Worm (Caenorhabditis elegans) whole organism, mixed stage, embryonic: Measurements from ENCODE around the gene kynu-1.
A peak's percentile ranks its signal among the peaks of the same experiment; 100 is the strongest.

Experiments
- blmp-1 ChIP-seq: fragments of 150-350 bp; optimal IDR thresholded peaks from 2 replicates; lab custom pipeline; 2014; ENCODE audit warnings: missing biosample characterization, missing genetic modification characterization
- ces-1 ChIP-seq: fragments of 150-350 bp; optimal IDR thresholded peaks from 2 replicates; lab custom pipeline; 2014; ENCODE audit warnings: missing biosample characterization, missing genetic modification reagents, missing genetic modification characterization
- elt-1 ChIP-seq: sonication (generic microtip); optimal IDR thresholded peaks from 2 replicates; lab custom pipeline; 2017; ENCODE audit warnings: missing genetic modification characterization, mild to moderate bottlenecking, missing compliant biosample characterization, antibody characterized with exemption, moderate library complexity, borderline replicate concordance; ENCODE audit not compliant: insufficient read depth
- elt-3 ChIP-seq: fragments of 150-350 bp; optimal IDR thresholded peaks from 2 replicates; lab custom pipeline; 2014; ENCODE audit warnings: missing biosample characterization, missing genetic modification characterization
- lsy-2 ChIP-seq: fragments of 150-350 bp; optimal IDR thresholded peaks from 2 replicates; lab custom pipeline; 2014; ENCODE audit warnings: missing biosample characterization, missing genetic modification characterization
- mep-1 ChIP-seq: fragments of 150-350 bp; optimal IDR thresholded peaks from 2 replicates; lab custom pipeline; 2017; ENCODE audit warnings: missing biosample characterization, missing genetic modification reagents, missing genetic modification characterization, inconsistent platforms
- mls-2 ChIP-seq: sonication (generic microtip); optimal IDR thresholded peaks from 2 replicates; lab custom pipeline; 2016; ENCODE audit warnings: mild to moderate bottlenecking, missing genetic modification characterization, moderate library complexity, missing compliant biosample characterization
- nhr-12 ChIP-seq: fragments of 150-350 bp; optimal IDR thresholded peaks from 2 replicates; lab custom pipeline; 2014; ENCODE audit warnings: missing biosample characterization, missing genetic modification characterization
- pha-4 ChIP-seq: fragments of 150-350 bp; optimal IDR thresholded peaks from 2 replicates; lab custom pipeline; 2018; ENCODE audit warnings: missing biosample characterization, missing genetic modification reagents, missing genetic modification characterization
- snpc-4 ChIP-seq: fragments of 150-350 bp; optimal IDR thresholded peaks from 2 replicates; lab custom pipeline; 2014; ENCODE audit warnings: missing biosample characterization, missing genetic modification characterization
- sptf-1 ChIP-seq: sonication (generic microtip); optimal IDR thresholded peaks from 2 replicates; lab custom pipeline; 2017; ENCODE audit warnings: mild to moderate bottlenecking, missing genetic modification characterization, moderate library complexity, missing compliant biosample characterization
- unc-62 ChIP-seq: fragments of 150-350 bp; optimal IDR thresholded peaks from 2 replicates; lab custom pipeline; 2014; ENCODE audit warnings: missing biosample characterization, missing genetic modification reagents, missing genetic modification characterization
- zip-8 ChIP-seq: fragments of 150-350 bp; optimal IDR thresholded peaks from 2 replicates; lab custom pipeline; 2014; ENCODE audit warnings: missing biosample characterization, missing genetic modification characterization

ce11 chrX:6057580-6058305 is 51.4 kb downstream of the kynu-1 start, which contains the start of gene gln-1:
- TF ChIP-seq mep-1: no peak
- TF ChIP-seq elt-3 (tag; lab: Kevin White, UChicago): no peak
- TF ChIP-seq sptf-1 (tag; lab: Kevin White, UChicago): no peak
- TF ChIP-seq pha-4: no peak
- no peak for TF ChIP-seq ces-1
- TF ChIP-seq snpc-4 (tag; lab: Kevin White, UChicago): no peak
- TF ChIP-seq lsy-2 (tag; lab: Kevin White, UChicago): no peak
- no peak for TF ChIP-seq mls-2 (tag; lab: Kevin White, UChicago)
- peak; percentile 22 for TF ChIP-seq unc-62 (GFP tag; lab: Kevin White, UChicago)
- TF ChIP-seq zip-8 (tag; lab: Kevin White, UChicago): no peak
- no peak for TF ChIP-seq blmp-1 (tag; lab: Kevin White, UChicago)
- TF ChIP-seq nhr-12 (tag; lab: Kevin White, UChicago): no peak
- peak; percentile 34 for TF ChIP-seq elt-1 (tag; lab: Kevin White, UChicago)
